Worm (Caenorhabditis elegans) whole organism, midembryonic: ENCODE results near the gene cand-1.

Experiments
- T22C8.4 ChIP-seq: fragments of 200-800 bp; sonication (Bioruptor generic); IDR thresholded peaks from 2 replicates; pipeline ENCODE4 v1.3.6; 2022; ENCODE audit warnings: missing genetic modification characterization, missing compliant biosample characterization
- cog-1 ChIP-seq: sonication (generic microtip); optimal IDR thresholded peaks from 2 replicates; lab custom pipeline; 2016; ENCODE audit warnings: missing genetic modification characterization, missing compliant biosample characterization
- flt-1 ChIP-seq: fragments of 200-800 bp; sonication (Bioruptor generic); IDR thresholded peaks from 2 replicates; pipeline ENCODE4 v1.3.6; 2022; ENCODE audit warnings: missing genetic modification characterization, missing compliant biosample characterization
- med-1 ChIP-seq: sonication (generic microtip); optimal IDR thresholded peaks from 2 replicates; lab custom pipeline; 2017; ENCODE audit warnings: missing genetic modification characterization, mild to moderate bottlenecking, missing compliant biosample characterization, antibody characterized with exemption, missing genetic modification reagents; ENCODE audit not compliant: insufficient read depth
- ref-1 ChIP-seq: fragments of 200-800 bp; sonication (Bioruptor generic); conservative IDR thresholded peaks from 2 replicates; pipeline ENCODE4 v1.3.6; 2022; ENCODE audit warnings: missing genetic modification reagents, missing genetic modification characterization, missing compliant biosample characterization
- tab-1 ChIP-seq: fragments of 200-800 bp; sonication (Bioruptor generic); IDR thresholded peaks from 2 replicates; pipeline ENCODE4 v1.3.6; 2022; ENCODE audit warnings: missing genetic modification characterization, missing compliant biosample characterization
- ztf-23 ChIP-seq: fragments of 200-800 bp; sonication (Bioruptor generic); IDR thresholded peaks from 2 replicates; pipeline ENCODE4 v1.3.6; 2022; ENCODE audit warnings: missing genetic modification reagents, missing genetic modification characterization, missing compliant biosample characterization
- ztf-29 ChIP-seq: fragments of 200-800 bp; sonication (Bioruptor generic); IDR thresholded peaks from 2 replicates; pipeline ENCODE4 v1.3.6; 2022; ENCODE audit warnings: missing genetic modification reagents, missing genetic modification characterization, missing compliant biosample characterization

DNA sequence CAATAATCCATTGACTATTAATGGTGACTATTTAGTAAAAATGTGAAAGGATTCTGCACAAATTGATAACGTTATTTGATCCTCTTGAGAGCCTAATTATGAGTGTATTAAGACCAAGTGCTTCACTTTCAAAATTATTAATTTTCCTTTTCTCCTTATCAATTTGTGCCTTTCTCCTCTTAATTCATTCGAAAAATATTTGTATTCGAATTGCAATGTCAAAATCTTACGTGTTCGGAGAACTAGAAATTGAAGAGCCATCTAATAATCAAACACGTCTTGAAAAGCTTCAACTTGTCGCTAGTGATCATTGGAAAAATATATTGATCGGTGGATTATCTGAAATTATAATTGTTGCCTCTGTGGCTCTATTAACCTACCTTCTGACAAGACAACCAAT is 45.8 kb downstream of the cand-1 start, which contains the start of the genes clec-36 and clec-26:
- TF ChIP-seq ztf-29 (GFP tag; lab: Robert Waterston, UW) (no peak), tab-1 (GFP tag; lab: Robert Waterston, UW) (no peak), cog-1 (tag; lab: Kevin White, UChicago) (no peak), flt-1 (no peak), med-1 (GFP tag; lab: Kevin White, UChicago) (no peak), ref-1 (GFP tag; lab: Robert Waterston, UW) (no peak), T22C8.4 (GFP tag; lab: Robert Waterston, UW) (no peak), ztf-23 (GFP tag; lab: Robert Waterston, UW) (no peak)
